Fruit fly (Drosophila melanogaster): ENCODE measurements around the gene Fer1.

Gene Fer1

dm6 chr3R:7107713-7108588, 28.1 kb upstream of the Fer1 start (continued):
- TF ChIP-seq CG7786 (GFP tag; optimal IDR thresholded peaks at IDR 0.05) (peak; percentile 33), cg (GFP tag; optimal IDR thresholded peaks at IDR 0.05) (peak; percentile 78), Fer1 (GFP tag; optimal IDR thresholded peaks at IDR 0.05) (no peak), CG30020 (tag; optimal IDR thresholded peaks at IDR 0.05) (no peak), phol (tag; optimal IDR thresholded peaks at IDR 0.05) (no peak), CG34422 (GFP tag; IDR thresholded peaks at IDR 0.05) (no peak), Jarid2 (GFP tag; optimal IDR thresholded peaks at IDR 0.05) (peak; percentile 52), CG12391 (tag; optimal IDR thresholded peaks at IDR 0.05) (no peak), insv (GFP tag; optimal IDR thresholded peaks at IDR 0.05) (peak in 1 of 2 experiments; percentile 48), nerfin-1 (tag; optimal IDR thresholded peaks at IDR 0.05) (no peak), so (GFP tag; IDR thresholded peaks at IDR 0.05) (no peak), nmo (GFP tag; optimal IDR thresholded peaks at IDR 0.05) (peak; percentile 26), CG2120 (GFP tag; optimal IDR thresholded peaks at IDR 0.05) (peak; percentile 17), CG3726 (GFP tag; IDR thresholded peaks at IDR 0.05) (no peak), HLHmδ (GFP tag; optimal IDR thresholded peaks at IDR 0.05) (peak; percentile 37), CG2678 (tag; optimal IDR thresholded peaks at IDR 0.05) (peak; percentile 27), hkb (optimal IDR thresholded peaks at IDR 0.05) (no peak), hkb (GFP tag; IDR thresholded peaks at IDR 0.05) (no peak), Ssrp (tag; optimal IDR thresholded peaks at IDR 0.05) (peak; percentile 45), CG2712 (tag; optimal IDR thresholded peaks at IDR 0.05) (peak; percentile 15), Hr51 (GFP tag; optimal IDR thresholded peaks at IDR 0.05) (peak in 1 of 2 experiments; percentile 14), sd (tag; optimal IDR thresholded peaks at IDR 0.05) (peak; percentile 45), Aef1 (GFP tag; IDR thresholded peaks at IDR 0.05) (no peak), CG6254 (GFP tag; optimal IDR thresholded peaks at IDR 0.05) (peak; percentile 43), CG10654 (GFP tag; optimal IDR thresholded peaks at IDR 0.05) (no peak), CG10274 (GFP tag; optimal IDR thresholded peaks at IDR 0.05) (peak; percentile 88), Med (GFP tag) (peak; percentile 74), CG18599 (GFP tag; optimal IDR thresholded peaks at IDR 0.05) (peak; percentile 15), Dfd (GFP tag; optimal IDR thresholded peaks at IDR 0.05) (no peak), CG14710 (tag; optimal IDR thresholded peaks at IDR 0.05) (no peak), CG3995 (GFP tag; optimal IDR thresholded peaks at IDR 0.05) (no peak), kay (GFP tag; optimal IDR thresholded peaks at IDR 0.05) (peak; percentile 22), Trl (optimal IDR thresholded peaks at IDR 0.05) (peak; percentile 83 to 97), Trl (GFP tag; optimal IDR thresholded peaks at IDR 0.05) (peak; percentile 39), mam (GFP tag; optimal IDR thresholded peaks at IDR 0.05) (peak; percentile 12), vfl (GFP tag; optimal IDR thresholded peaks at IDR 0.05) (peak; percentile 12), gem (tag; optimal IDR thresholded peaks at IDR 0.05) (peak; percentile 32), repo (GFP tag; optimal IDR thresholded peaks at IDR 0.05) (no peak), Neu2 (GFP tag; optimal IDR thresholded peaks at IDR 0.05; ENCODE audit: borderline replicate concordance) (no peak), Pdp1 (GFP tag; optimal IDR thresholded peaks at IDR 0.05) (peak in 1 of 2 experiments; percentile 35), cwo (GFP tag; optimal IDR thresholded peaks at IDR 0.05) (no peak), Hr78 (GFP tag; optimal IDR thresholded peaks at IDR 0.05) (peak in 1 of 2 experiments; percentile 14), CG8944 (GFP tag; optimal IDR thresholded peaks at IDR 0.05) (no peak), oc (tag; optimal IDR thresholded peaks at IDR 0.05) (peak; percentile 10), abd-A (tag; optimal IDR thresholded peaks at IDR 0.05) (peak; percentile 68), grau (tag; optimal IDR thresholded peaks at IDR 0.05) (peak; percentile 3), CG18262 (tag; optimal IDR thresholded peaks at IDR 0.05) (peak; percentile 39), chinmo (GFP tag; IDR thresholded peaks at IDR 0.05; ENCODE audit: partially characterized antibody) (no peak)

All from whole organism, embryonic.